Fruit fly (Drosophila melanogaster): ENCODE data around the gene CG13049.

DNA sequence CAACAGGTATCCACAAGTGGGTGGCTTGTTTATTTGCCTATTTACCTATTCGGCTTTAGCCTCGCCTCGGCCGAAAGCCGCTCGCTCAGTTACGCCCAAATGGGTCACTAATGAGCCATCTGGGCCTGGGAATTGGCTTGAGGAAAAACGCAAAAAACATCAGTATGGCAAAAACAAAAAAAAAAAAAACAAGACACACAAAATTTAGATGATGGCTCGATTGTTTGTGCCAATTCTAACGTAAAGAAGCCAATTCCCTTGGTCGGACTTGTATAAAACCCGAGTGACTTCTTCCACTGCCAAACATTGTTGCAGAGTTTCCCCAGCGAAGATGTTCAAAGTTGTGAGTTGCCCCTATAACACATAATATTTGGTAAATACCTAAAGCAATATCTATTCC is 19.4 kb upstream of the CG13049 start, which contains the start of gene CG4982:
- TF ChIP-seq CG8478 (optimal IDR thresholded peaks at IDR 0.05) (no peak), usp (GFP tag; optimal IDR thresholded peaks at IDR 0.05) (no peak), pan (optimal IDR thresholded peaks at IDR 0.05) (no peak)
